Worm (Caenorhabditis elegans) whole organism, early embryonic: Measurements from ENCODE around the gene T01G5.6.

Source experiments
- F13C5.2 ChIP-seq: sonication (generic microtip); optimal IDR thresholded peaks from 2 replicates; lab custom pipeline; 2017; ENCODE audit warnings: mild to moderate bottlenecking, missing genetic modification characterization, inconsistent platforms, missing compliant biosample characterization
- ama-1 ChIP-seq: fragments of 150-350 bp; optimal IDR thresholded peaks from 2 replicates; lab custom pipeline; 2014
- ceh-36 ChIP-seq: sonication (generic microtip); optimal IDR thresholded peaks from 2 replicates; lab custom pipeline; 2016; ENCODE audit warnings: missing genetic modification characterization, inconsistent platforms, missing compliant biosample characterization
- hmg-4 ChIP-seq: fragments of 200-800 bp; sonication (Bioruptor generic); optimal IDR thresholded peaks from 2 replicates; lab custom pipeline; 2018; ENCODE audit warnings: mild to moderate bottlenecking, missing genetic modification characterization, missing compliant biosample characterization
- tbx-11 ChIP-seq: fragments of 200-800 bp; sonication (Bioruptor generic); IDR thresholded peaks from 2 replicates; pipeline ENCODE4 v1.3.6; 2022; ENCODE audit warnings: missing genetic modification characterization, missing compliant biosample characterization
- tra-4 ChIP-seq: sonication (generic microtip); optimal IDR thresholded peaks from 2 replicates; lab custom pipeline; 2017; ENCODE audit warnings: missing genetic modification characterization, missing compliant biosample characterization

DNA sequence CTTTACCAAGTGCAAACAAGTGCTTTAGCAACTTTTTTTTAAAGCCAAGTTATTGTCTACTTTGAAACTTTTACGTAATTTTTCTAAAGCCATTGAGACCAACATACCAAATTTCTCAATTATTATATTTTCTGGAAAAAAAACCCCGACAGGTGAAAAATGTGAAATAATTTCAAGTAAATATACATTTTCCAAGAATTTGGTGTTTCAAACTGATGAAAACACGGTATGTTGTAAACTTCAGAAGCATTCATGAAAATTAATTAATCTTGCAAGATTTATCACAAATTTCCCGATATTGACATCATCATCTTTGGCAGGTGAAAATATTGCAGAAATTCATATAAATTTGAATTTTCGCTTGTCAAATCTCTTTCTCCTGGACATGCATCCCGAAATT is 48.8 kb upstream of the T01G5.6 start, which contains the start of gene srz-11:
- TF ChIP-seq ceh-36 (tag; lab: Kevin White, UChicago) = no peak
- no peak for TF ChIP-seq tbx-11 (GFP tag; lab: Robert Waterston, UW)
- no peak for TF ChIP-seq tra-4 (tag; lab: Kevin White, UChicago)
- no peak for TF ChIP-seq F13C5.2 (tag; lab: Kevin White, UChicago)
- no peak for TF ChIP-seq ama-1 (lab: Kevin White, UChicago)
- TF ChIP-seq hmg-4 = no peak
